Worm (Caenorhabditis elegans): ENCODE measurements around the gene fil-2.

The fil-2 gene

ce11 chrV:6267237-6267812 is 11.5 kb upstream of the fil-2 start, which contains the start of gene mrck-1:
Gene mrck-1, minus strand, starts transcription at chrV:6267287.
- TF ChIP-seq ccch-3 (GFP tag; optimal IDR thresholded peaks at IDR 0.05) (no peak), lin-35 (GFP tag; optimal IDR thresholded peaks at IDR 0.05) (peak in 1 of 3 experiments; percentile 89), ztf-18 (tag; optimal IDR thresholded peaks at IDR 0.05) (peak; percentile 97), mel-28 (tag; optimal IDR thresholded peaks at IDR 0.05; ENCODE audit: borderline replicate concordance) (no peak), zim-3 (tag; optimal IDR thresholded peaks at IDR 0.05) (no peak), mcd-1 (GFP tag; IDR thresholded peaks at IDR 0.05) (peak; percentile 85), F39B2.1 (GFP tag; IDR thresholded peaks at IDR 0.05) (no peak), nfya-2 (GFP tag; IDR thresholded peaks at IDR 0.05) (no peak), lin-54 (GFP tag; optimal IDR thresholded peaks at IDR 0.05) (peak; percentile 82), B0019.2 (GFP tag; conservative IDR thresholded peaks at IDR 0.05) (no peak), cebp-2 (GFP tag; IDR thresholded peaks at IDR 0.05) (no peak), dox-1 (GFP tag; IDR thresholded peaks at IDR 0.05) (peak; percentile 94), ceh-58 (GFP tag; IDR thresholded peaks at IDR 0.05) (no peak), nhr-179 (tag; optimal IDR thresholded peaks at IDR 0.05) (no peak), sea-2 (GFP tag; IDR thresholded peaks at IDR 0.05) (no peak), attf-6 (GFP tag; IDR thresholded peaks at IDR 0.05) (no peak), rec-8 (tag; optimal IDR thresholded peaks at IDR 0.05) (no peak), let-526 (GFP tag; IDR thresholded peaks at IDR 0.05) (no peak), lsy-27 (tag; optimal IDR thresholded peaks at IDR 0.05; ENCODE audit: borderline replicate concordance, insufficient read depth) (peak; percentile 6), K11D2.4 (GFP tag; IDR thresholded peaks at IDR 0.05) (peak; percentile 87), Y67H2A.10 (GFP tag; conservative IDR thresholded peaks at IDR 0.05) (no peak), ekl-4 (GFP tag; IDR thresholded peaks at IDR 0.05) (peak; percentile 80), bed-2 (GFP tag; IDR thresholded peaks at IDR 0.05) (no peak), Y95B8A.8 (GFP tag; IDR thresholded peaks at IDR 0.05) (no peak), ama-1 (optimal IDR thresholded peaks at IDR 0.05) (no peak), ama-1 (GFP tag; optimal IDR thresholded peaks at IDR 0.05) (no peak), K12H6.12 (tag; optimal IDR thresholded peaks at IDR 0.05) (peak; percentile 87), B0035.1 (tag; optimal IDR thresholded peaks at IDR 0.05) (no peak), nfya-1 (tag; optimal IDR thresholded peaks at IDR 0.05; ENCODE audit: borderline replicate concordance, insufficient read depth) (no peak), hlh-12 (tag; optimal IDR thresholded peaks at IDR 0.05) (no peak), lin-26 (GFP tag; IDR thresholded peaks at IDR 0.05) (0 out of 2 replicates have a peak, but pooled peaks have one; percentile 35), rpc-1 (optimal IDR thresholded peaks at IDR 0.05) (no peak), rpc-1 (tag; optimal IDR thresholded peaks at IDR 0.05) (no peak), hmg-1.2 (GFP tag; IDR thresholded peaks at IDR 0.05) (peak; percentile 67), lin-40 (tag; optimal IDR thresholded peaks at IDR 0.05) (peak; percentile 95), gei-17 (GFP tag; optimal IDR thresholded peaks at IDR 0.05) (peak; percentile 36), egl-44 (GFP tag; IDR thresholded peaks at IDR 0.05) (peak; percentile 80), ceh-91 (GFP tag; IDR thresholded peaks at IDR 0.05) (no peak), lag-1 (GFP tag; IDR thresholded peaks at IDR 0.05) (no peak), attf-5 (GFP tag; optimal IDR thresholded peaks at IDR 0.05) (peak; percentile 81), xnd-1 (tag; optimal IDR thresholded peaks at IDR 0.05) (no peak), ztf-22 (GFP tag; optimal IDR thresholded peaks at IDR 0.05) (peak; percentile 83), C06A6.2 (GFP tag; conservative IDR thresholded peaks at IDR 0.05) (peak; percentile 85), aptf-2 (GFP tag; conservative IDR thresholded peaks at IDR 0.05) (no peak), Y53G8AR.9 (GFP tag; conservative IDR thresholded peaks at IDR 0.05) (peak; percentile 91), unc-130 (GFP tag; optimal IDR thresholded peaks at IDR 0.05) (no peak), tlf-1 (GFP tag; optimal IDR thresholded peaks at IDR 0.05) (peak; percentile 72), ztf-6 (GFP tag; IDR thresholded peaks at IDR 0.05) (no peak), madf-3 (GFP tag; IDR thresholded peaks at IDR 0.05) (peak; percentile 82; the same call in 1 of the 2 replicates)
